Fruit fly (Drosophila melanogaster): Measurements from ENCODE around the gene Gmppb.

DNA sequence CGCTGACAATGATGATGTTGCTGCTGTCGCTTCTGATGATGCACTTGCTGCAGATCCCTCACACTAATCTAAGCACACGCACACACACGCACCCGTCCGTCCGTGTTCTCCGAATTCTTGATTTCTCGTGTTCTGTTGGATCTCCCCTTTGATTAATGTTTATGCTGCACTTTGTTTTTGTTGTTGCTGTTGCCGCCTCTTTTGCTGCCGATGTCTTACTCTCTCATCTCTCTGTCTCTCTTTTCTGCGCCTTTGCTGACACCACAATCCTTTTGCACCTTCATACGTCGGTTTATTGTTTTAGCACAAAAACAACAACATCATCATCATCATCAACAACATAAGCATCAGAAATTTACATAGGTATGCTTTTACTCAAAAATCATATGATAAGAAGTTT is 13.2 kb upstream of the Gmppb start:
- no peak for TF ChIP-seq CG8478 (optimal IDR thresholded peaks at IDR 0.05)
- TF ChIP-seq CTCF (optimal IDR thresholded peaks at IDR 0.05), result no peak

Data from S2 (cell line).